Fruit fly (Drosophila melanogaster) whole organism, adult: ENCODE data around the gene Nct.

Experiments used
- CG11617 ChIP-seq: fragments of 200-800 bp; sonication (Bioruptor generic); optimal IDR thresholded peaks from 2 replicates; lab custom pipeline; 2017; ENCODE audit warnings: mild to moderate bottlenecking, missing biosample characterization, missing genetic modification reagents, missing genetic modification characterization
- CG12768 ChIP-seq: fragments of 200-800 bp; sonication (Bioruptor generic); optimal IDR thresholded peaks from 2 replicates; lab custom pipeline; 2017; ENCODE audit warnings: missing biosample characterization, missing genetic modification characterization, mild to moderate bottlenecking, moderate library complexity, missing genetic modification reagents
- CG14711 ChIP-seq: fragments of 200-800 bp; sonication (Bioruptor generic); optimal IDR thresholded peaks from 2 replicates; lab custom pipeline; 2018; ENCODE audit warnings: missing biosample characterization, mild to moderate bottlenecking, missing genetic modification characterization, moderate library complexity
- CG1620 ChIP-seq: fragments of 200-800 bp; sonication (Bioruptor generic); optimal IDR thresholded peaks from 2 replicates; lab custom pipeline; 2016; ENCODE audit warnings: missing biosample characterization, missing genetic modification characterization
- CG33017 ChIP-seq: fragments of 200-800 bp; sonication (Bioruptor generic); optimal IDR thresholded peaks from 2 replicates; lab custom pipeline; 2018; ENCODE audit warnings: missing biosample characterization, mild to moderate bottlenecking, missing genetic modification characterization, moderate library complexity
- CG5204 ChIP-seq: fragments of 200-800 bp; sonication (Bioruptor generic); optimal IDR thresholded peaks from 2 replicates; lab custom pipeline; 2016; ENCODE audit warnings: missing biosample characterization, missing genetic modification characterization
- CG7045 ChIP-seq: fragments of 200-800 bp; sonication (Bioruptor generic); optimal IDR thresholded peaks from 2 replicates; lab custom pipeline; 2017; ENCODE audit warnings: missing biosample characterization, mild to moderate bottlenecking, missing genetic modification characterization
- CG7101 ChIP-seq: fragments of 200-800 bp; sonication (Bioruptor generic); optimal IDR thresholded peaks from 2 replicates; lab custom pipeline; 2018; ENCODE audit warnings: missing biosample characterization, mild to moderate bottlenecking, missing genetic modification characterization, moderate library complexity
- Clk ChIP-seq: fragments of 200-800 bp; sonication (Bioruptor generic); optimal IDR thresholded peaks from 2 replicates; lab custom pipeline; 2017; ENCODE audit warnings: missing biosample characterization, missing genetic modification characterization
- Crg-1 ChIP-seq: fragments of 200-800 bp; sonication (Bioruptor generic); optimal IDR thresholded peaks from 2 replicates; lab custom pipeline; 2016; ENCODE audit warnings: missing biosample characterization, missing genetic modification characterization
- Hr96 ChIP-seq: fragments of 200-800 bp; sonication (Bioruptor generic); optimal IDR thresholded peaks from 2 replicates; lab custom pipeline; 2016; ENCODE audit warnings: missing biosample characterization, missing genetic modification characterization
- Mnt ChIP-seq: fragments of 200-800 bp; sonication (Bioruptor generic); optimal IDR thresholded peaks from 2 replicates; lab custom pipeline; 2016; ENCODE audit warnings: missing biosample characterization, mild to moderate bottlenecking, missing genetic modification characterization
- bab1 ChIP-seq: fragments of 200-800 bp; sonication (Bioruptor generic); optimal IDR thresholded peaks from 3 replicates; lab custom pipeline; 2019; ENCODE audit warnings: missing biosample characterization, mild to moderate bottlenecking, missing genetic modification characterization, moderate library complexity
- cic ChIP-seq: fragments of 200-800 bp; sonication (Bioruptor generic); optimal IDR thresholded peaks from 2 replicates; lab custom pipeline; 2017; ENCODE audit warnings: missing biosample characterization, mild to moderate bottlenecking, missing genetic modification characterization, moderate library complexity
- cnc ChIP-seq, 2 experiments: fragments of >200 bp; optimal IDR thresholded peaks; 2 replicates each; lab custom pipeline; 2017
- kay ChIP-seq: fragments of 200-800 bp; sonication (Bioruptor generic); peaks from one replicate; lab custom pipeline; 2016; ENCODE audit warnings: missing biosample characterization, missing genetic modification characterization, borderline replicate concordance
- ovo ChIP-seq: fragments of 200-800 bp; sonication (Bioruptor generic); optimal IDR thresholded peaks from 2 replicates; lab custom pipeline; 2016; ENCODE audit warnings: missing biosample characterization, missing genetic modification characterization
- pad ChIP-seq: fragments of 200-800 bp; sonication (Bioruptor generic); optimal IDR thresholded peaks from 3 replicates; lab custom pipeline; 2017; ENCODE audit warnings: missing biosample characterization, missing genetic modification characterization, mild to moderate bottlenecking, moderate library complexity, missing genetic modification reagents
- tj ChIP-seq: fragments of 200-800 bp; sonication (Bioruptor generic); optimal IDR thresholded peaks from 3 replicates; lab custom pipeline; 2017; ENCODE audit warnings: missing biosample characterization, mild to moderate bottlenecking, missing genetic modification characterization, moderate library complexity
- toe ChIP-seq: fragments of 200-800 bp; sonication (Bioruptor generic); optimal IDR thresholded peaks from 2 replicates; lab custom pipeline; 2016; ENCODE audit warnings: missing biosample characterization, missing genetic modification characterization

Nct gene

dm6 chr3R:24828234-24828633, 23.2 kb upstream of the Nct start, which contains the start of gene RabX4:
TSS of gene RabX4 (minus strand) at chr3R:24828409.
- TF ChIP-seq kay (GFP tag; lab: Kevin White, UChicago) (peak; percentile 35), Crg-1 (GFP tag; lab: Kevin White, UChicago) (no peak)

dm6 chr3R:24829887-24830351, 21.5 kb upstream of the Nct start, which contains the start of the genes Kaz and CG43273:
TSS of gene Kaz (minus strand) at chr3R:24829959.
TSS of gene CG43273 (plus strand) at chr3R:24830301.
- TF ChIP-seq CG7101 (tag; lab: Kevin White, UChicago) (peak; percentile 67), CG12768 (GFP tag; lab: Kevin White, UChicago) (no peak), CG5204 (GFP tag; lab: Kevin White, UChicago) (peak; percentile 40), Hr96 (GFP tag; lab: Kevin White, UChicago) (no peak), Clk (GFP tag; lab: Kevin White, UChicago) (no peak), toe (GFP tag; lab: Kevin White, UChicago) (peak; percentile 71), tj (GFP tag; lab: Kevin White, UChicago) (peak; percentile 35), Mnt (GFP tag; lab: Kevin White, UChicago) (peak; percentile 25), cnc (optimal IDR thresholded peaks at IDR 0.05; lab: Kevin White, UChicago) (no peak), CG33017 (tag; lab: Kevin White, UChicago) (peak; percentile 37), Crg-1 (GFP tag; lab: Kevin White, UChicago) (peak; percentile 14), bab1 (GFP tag; lab: Kevin White, UChicago) (peak; percentile 76), CG14711 (tag; lab: Kevin White, UChicago) (peak; percentile 67), CG1620 (peak; percentile 67), ovo (GFP tag; lab: Kevin White, UChicago) (peak; percentile 46), CG11617 (GFP tag; lab: Kevin White, UChicago) (peak; percentile 54), pad (GFP tag; lab: Kevin White, UChicago) (peak; percentile 36), CG7045 (peak; percentile 41), kay (GFP tag; lab: Kevin White, UChicago) (peak; percentile 62)

- no peak for TF ChIP-seq CG14711 (tag; lab: Kevin White, UChicago)
- no peak for TF ChIP-seq CG7045
- TF ChIP-seq pad (GFP tag; lab: Kevin White, UChicago) = no peak
- no peak for TF ChIP-seq tj (GFP tag; lab: Kevin White, UChicago)
- no peak for TF ChIP-seq CG11617 (GFP tag; lab: Kevin White, UChicago)
- no peak for TF ChIP-seq CG7101 (tag; lab: Kevin White, UChicago)
- no peak for TF ChIP-seq CG12768 (GFP tag; lab: Kevin White, UChicago)
- TF ChIP-seq ovo (GFP tag; lab: Kevin White, UChicago) = no peak
- no peak for TF ChIP-seq CG5204 (GFP tag; lab: Kevin White, UChicago)
- TF ChIP-seq kay (GFP tag; lab: Kevin White, UChicago) = no peak
- no peak for TF ChIP-seq Hr96 (GFP tag; lab: Kevin White, UChicago)
- no peak for TF ChIP-seq CG1620
- TF ChIP-seq CG33017 (tag; lab: Kevin White, UChicago) = no peak
- TF ChIP-seq bab1 (GFP tag; lab: Kevin White, UChicago) = no peak
- no peak for TF ChIP-seq Mnt (GFP tag; lab: Kevin White, UChicago)
- no peak for TF ChIP-seq Clk (GFP tag; lab: Kevin White, UChicago)
- TF ChIP-seq cic (GFP tag; lab: Kevin White, UChicago) = no peak
- no peak for TF ChIP-seq Crg-1 (GFP tag; lab: Kevin White, UChicago)
Measured at dm6 chr3R:24833652-24834051, 17.7 kb upstream of the Nct start, which contains the start of gene sosie. TSS of gene sosie (plus strand) at chr3R:24833952.

dm6 chr3R:24841063-24841462, 10.3 kb upstream of the Nct start, which contains the start of gene CG33658:
TSS of gene CG33658 (minus strand) at chr3R:24841163.
- TF ChIP-seq Crg-1 (GFP tag; lab: Kevin White, UChicago) (no peak), CG7045 (no peak), bab1 (GFP tag; lab: Kevin White, UChicago) (no peak), CG11617 (GFP tag; lab: Kevin White, UChicago) (no peak), CG7101 (tag; lab: Kevin White, UChicago) (no peak), toe (GFP tag; lab: Kevin White, UChicago) (no peak), cic (GFP tag; lab: Kevin White, UChicago) (no peak), ovo (GFP tag; lab: Kevin White, UChicago) (no peak), pad (GFP tag; lab: Kevin White, UChicago) (no peak), CG14711 (tag; lab: Kevin White, UChicago) (no peak), Mnt (GFP tag; lab: Kevin White, UChicago) (no peak), CG33017 (tag; lab: Kevin White, UChicago) (no peak), Clk (GFP tag; lab: Kevin White, UChicago) (no peak), tj (GFP tag; lab: Kevin White, UChicago) (no peak), CG1620 (no peak), Hr96 (GFP tag; lab: Kevin White, UChicago) (no peak)

dm6 chr3R:24841635-24842034, 9.8 kb upstream of the Nct start, which contains the start of gene Esp:
TSS of gene Esp (plus strand) at chr3R:24841935.
- TF ChIP-seq CG33017 (tag; lab: Kevin White, UChicago) (no peak), Hr96 (GFP tag; lab: Kevin White, UChicago) (no peak), CG12768 (GFP tag; lab: Kevin White, UChicago) (no peak), Crg-1 (GFP tag; lab: Kevin White, UChicago) (no peak), CG7045 (no peak), toe (GFP tag; lab: Kevin White, UChicago) (no peak), CG7101 (tag; lab: Kevin White, UChicago) (no peak), cic (GFP tag; lab: Kevin White, UChicago) (no peak), CG14711 (tag; lab: Kevin White, UChicago) (no peak), Clk (GFP tag; lab: Kevin White, UChicago) (no peak), pad (GFP tag; lab: Kevin White, UChicago) (no peak), CG11617 (GFP tag; lab: Kevin White, UChicago) (no peak), kay (GFP tag; lab: Kevin White, UChicago) (no peak), tj (GFP tag; lab: Kevin White, UChicago) (no peak), Mnt (GFP tag; lab: Kevin White, UChicago) (no peak)
